Fruit fly (Drosophila melanogaster) whole organism, embryonic: ENCODE data around the gene CG34031.

Experiments
- CG14050 ChIP-seq: fragments of 200-800 bp; sonication (Bioruptor generic); IDR thresholded peaks from 3 replicates; pipeline ENCODE4 v1.3.6; 2022; ENCODE audit warnings: missing biosample characterization, missing genetic modification characterization
- CG14710 ChIP-seq: fragments of 200-800 bp; sonication (Bioruptor generic); optimal IDR thresholded peaks from 3 replicates; lab custom pipeline; 2019; ENCODE audit warnings: missing biosample characterization, mild to moderate bottlenecking, missing genetic modification characterization, moderate library complexity
- CG15696 ChIP-seq: fragments of 200-800 bp; sonication (Bioruptor generic); optimal IDR thresholded peaks from 2 replicates; lab custom pipeline; 2019; ENCODE audit warnings: missing biosample characterization, mild to moderate bottlenecking, missing genetic modification characterization, moderate library complexity
- CG1603 ChIP-seq: fragments of 200-800 bp; sonication (Bioruptor generic); optimal IDR thresholded peaks from 2 replicates; lab custom pipeline; 2019; ENCODE audit warnings: missing biosample characterization, mild to moderate bottlenecking, missing genetic modification characterization, moderate library complexity
- CG30020 ChIP-seq: fragments of 200-800 bp; optimal IDR thresholded peaks from 2 replicates; lab custom pipeline; 2019; ENCODE audit warnings: missing biosample characterization, mild to moderate bottlenecking, missing genetic modification characterization, moderate library complexity
- CG3995 ChIP-seq: fragments of 200-800 bp; sonication (Bioruptor generic); optimal IDR thresholded peaks from 3 replicates; lab custom pipeline; 2016; ENCODE audit warnings: missing biosample characterization, missing genetic modification characterization
- CG8290 ChIP-seq, 3 experiments: fragments of 200-800 bp; sonication (Bioruptor generic); optimal IDR thresholded peaks; 2 replicates each; lab custom pipeline; 2016 to 2019; ENCODE audit warnings: missing biosample characterization in 3 of 3, missing genetic modification characterization in 3 of 3, mild to moderate bottlenecking in 2 of 3, moderate library complexity in 1 of 3
- CG8924 ChIP-seq: fragments of 200-800 bp; optimal IDR thresholded peaks from 3 replicates; lab custom pipeline; 2019; ENCODE audit warnings: missing biosample characterization, mild to moderate bottlenecking, missing genetic modification characterization, moderate library complexity
- CTCF ChIP-seq: fragments of 200-800 bp; sonication (Bioruptor generic); optimal IDR thresholded peaks from 2 replicates; lab custom pipeline; 2017; ENCODE audit warnings: missing biosample characterization, mild to moderate bottlenecking, missing genetic modification characterization, moderate library complexity
- Dek ChIP-seq: fragments of 200-800 bp; sonication (Bioruptor generic); optimal IDR thresholded peaks from 3 replicates; lab custom pipeline; 2019; ENCODE audit warnings: missing biosample characterization, mild to moderate bottlenecking, missing genetic modification characterization, moderate library complexity
- ERR ChIP-seq: fragments of 200-800 bp; sonication (Bioruptor generic); optimal IDR thresholded peaks from 2 replicates; lab custom pipeline; 2016; ENCODE audit warnings: missing biosample characterization, missing genetic modification characterization
- Fer1 ChIP-seq: fragments of 200-800 bp; sonication (Bioruptor generic); optimal IDR thresholded peaks from 2 replicates; lab custom pipeline; 2017; ENCODE audit warnings: missing biosample characterization, mild to moderate bottlenecking, missing genetic modification characterization
- HLH3B ChIP-seq: fragments of 200-800 bp; sonication (Bioruptor generic); IDR thresholded peaks from 2 replicates; pipeline ENCODE4 v1.3.6; 2022; ENCODE audit warnings: missing biosample characterization, missing genetic modification characterization
- Hand ChIP-seq: fragments of 200-800 bp; sonication (Bioruptor generic); optimal IDR thresholded peaks from 2 replicates; lab custom pipeline; 2017; ENCODE audit warnings: mild to moderate bottlenecking, missing biosample characterization, missing genetic modification reagents, missing genetic modification characterization
- Mad ChIP-seq: fragments of 200-800 bp; sonication (Bioruptor generic); optimal IDR thresholded peaks from 2 replicates; lab custom pipeline; 2016; ENCODE audit warnings: missing biosample characterization, missing genetic modification characterization
- Max ChIP-seq: fragments of 200-800 bp; sonication (Bioruptor generic); optimal IDR thresholded peaks from 2 replicates; lab custom pipeline; 2016; ENCODE audit warnings: missing biosample characterization, mild to moderate bottlenecking, missing genetic modification characterization
- Med ChIP-seq: fragments of 200-800 bp; sonication (Bioruptor generic); peaks from one replicate; lab custom pipeline; 2016; ENCODE audit warnings: missing biosample characterization, missing genetic modification characterization, mild to moderate bottlenecking, inconsistent platforms, moderate library complexity
- Neu2 ChIP-seq: fragments of 200-800 bp; sonication (Bioruptor generic); optimal IDR thresholded peaks from 3 replicates; lab custom pipeline; 2016; ENCODE audit warnings: missing biosample characterization, missing genetic modification characterization, borderline replicate concordance
- exex ChIP-seq: fragments of 200-800 bp; sonication (Bioruptor generic); optimal IDR thresholded peaks from 4 replicates; lab custom pipeline; 2018; ENCODE audit warnings: missing biosample characterization, mild to moderate bottlenecking, missing genetic modification characterization, moderate library complexity
- hkb ChIP-seq, 2 experiments: fragments of 200-800 bp in 1 of 2; fragments of >200 bp in 1 of 2; sonication (Bioruptor generic) in 1 of 2; IDR thresholded peaks in 1 of 2; optimal IDR thresholded peaks in 1 of 2; 2 replicates each; pipeline versions ENCODE4 v1.3.6 to Lab custom; 2017 to 2022; ENCODE audit warnings: missing biosample characterization in 1 of 2, missing genetic modification characterization in 1 of 2
- hth ChIP-seq: fragments of >200 bp; optimal IDR thresholded peaks from 2 replicates; lab custom pipeline; 2017; ENCODE audit warnings: inconsistent platforms
- onecut ChIP-seq: fragments of 200-800 bp; sonication (Bioruptor generic); IDR thresholded peaks from 2 replicates; pipeline ENCODE4 v1.3.6; 2022; ENCODE audit warnings: missing biosample characterization, missing genetic modification characterization
- pfk ChIP-seq: fragments of 200-800 bp; sonication (Bioruptor generic); optimal IDR thresholded peaks from 2 replicates; lab custom pipeline; 2018; ENCODE audit warnings: missing biosample characterization, mild to moderate bottlenecking, missing genetic modification characterization, moderate library complexity
- scrt ChIP-seq: fragments of 200-800 bp; sonication (Bioruptor generic); optimal IDR thresholded peaks from 2 replicates; lab custom pipeline; 2018; ENCODE audit warnings: missing biosample characterization, mild to moderate bottlenecking, missing genetic modification characterization, moderate library complexity
- sim ChIP-seq: fragments of 200-800 bp; sonication (Bioruptor generic); IDR thresholded peaks from 2 replicates; pipeline ENCODE4 v1.3.6; 2022; ENCODE audit warnings: missing biosample characterization, missing genetic modification characterization
- slbo ChIP-seq: fragments of 200-800 bp; sonication (Bioruptor generic); IDR thresholded peaks from 2 replicates; pipeline ENCODE4 v1.3.6; 2022; ENCODE audit warnings: missing biosample characterization, missing genetic modification characterization
- tll ChIP-seq, 2 experiments: fragments of 200-800 bp in 1 of 2; fragments of >200 bp in 1 of 2; sonication (Bioruptor generic) in 1 of 2; optimal IDR thresholded peaks; 2 replicates each; lab custom pipeline; 2017 to 2019; ENCODE audit warnings: missing biosample characterization in 2 of 2, missing genetic modification characterization in 2 of 2, mild to moderate bottlenecking in 1 of 2, moderate library complexity in 1 of 2
- twi ChIP-seq: fragments of 200-800 bp; optimal IDR thresholded peaks from 2 replicates; lab custom pipeline; 2019; ENCODE audit warnings: missing biosample characterization, mild to moderate bottlenecking, missing genetic modification characterization, moderate library complexity

Gene CG34031

dm6 chr3L:23150297-23150919 lies 23.8 kb upstream of the CG34031 start, which contains the start of gene Vps11 (continued):
- no peak for TF ChIP-seq HLH3B (GFP tag; lab: Robert Waterston, UW)
- TF ChIP-seq tll (GFP tag; optimal IDR thresholded peaks at IDR 0.05; lab: Kevin White, UChicago), result no peak
- TF ChIP-seq hth, result no peak
- TF ChIP-seq Med (GFP tag; lab: Kevin White, UChicago), result no peak
- no peak for TF ChIP-seq Dek
- peak; percentile 41 for TF ChIP-seq CG14710
- no peak for TF ChIP-seq exex (tag; lab: Kevin White, UChicago)
- TF ChIP-seq Hand (GFP tag; lab: Kevin White, UChicago), result no peak
- no peak for TF ChIP-seq ERR (GFP tag; lab: Kevin White, UChicago)
- no peak for TF ChIP-seq hkb (optimal IDR thresholded peaks at IDR 0.05; lab: Kevin White, UChicago)
- no peak for TF ChIP-seq hkb (GFP tag; IDR thresholded peaks at IDR 0.05; lab: Robert Waterston, UW)
- no peak for TF ChIP-seq CG14050 (GFP tag; lab: Robert Waterston, UW)
- TF ChIP-seq twi (tag; lab: Kevin White, UChicago), result peak; percentile 41

- TF ChIP-seq scrt (GFP tag; lab: Kevin White, UChicago), result no peak
- peak; percentile 23 for TF ChIP-seq CG1603 (tag; lab: Kevin White, UChicago)
- TF ChIP-seq CG30020, result peak; percentile 77
- TF ChIP-seq pfk (GFP tag; lab: Kevin White, UChicago), result peak; percentile 61
- peak; percentile 67 for TF ChIP-seq onecut (GFP tag; lab: Robert Waterston, UW)
- no peak for TF ChIP-seq CG15696 (tag; lab: Kevin White, UChicago)
- no peak for TF ChIP-seq CG8924 (tag; lab: Kevin White, UChicago)
- TF ChIP-seq CG14050 (GFP tag; lab: Robert Waterston, UW), result no peak
- no peak for TF ChIP-seq Fer1 (GFP tag; lab: Kevin White, UChicago)
- TF ChIP-seq, all 482 proteins: peak for 4
Measured at dm6 chr3L:23206424-23206823, 32.2 kb downstream of the CG34031 start, which contains the start of gene nAChRalpha4. nAChRalpha4 (plus strand) TSS chr3L:23206669.

dm6 chr3L:23207061-23207460 lies 32.8 kb downstream of the CG34031 start:
- TF ChIP-seq CG8290 (GFP tag; optimal IDR thresholded peaks at IDR 0.05; lab: Kevin White, UChicago), result peak; percentile 52
- TF ChIP-seq CG8290 (tag; optimal IDR thresholded peaks at IDR 0.05; lab: Kevin White, UChicago), result no peak
- TF ChIP-seq CTCF (GFP tag; lab: Kevin White, UChicago), result peak; percentile 69
- TF ChIP-seq Mad (GFP tag; lab: Kevin White, UChicago), result no peak
- TF ChIP-seq CG3995 (GFP tag; lab: Kevin White, UChicago), result no peak
- no peak for TF ChIP-seq Max

- TF ChIP-seq slbo (GFP tag; lab: Robert Waterston, UW) (no peak), sim (no peak), Neu2 (GFP tag; lab: Kevin White, UChicago) (peak; percentile 94)
- TF ChIP-seq, all 482 proteins: peak for 1
Measured at dm6 chr3L:23214158-23214557, 39.9 kb downstream of the CG34031 start.
